Fruit fly (Drosophila melanogaster): ENCODE results near the gene Smyd3.

Gene Smyd3

dm6 chrX:2652124-2652923 lies 43.6 kb upstream of the Smyd3 start (continued):
- TF ChIP-seq kni (GFP tag; optimal IDR thresholded peaks at IDR 0.05) (no peak), CG30403 (GFP tag; optimal IDR thresholded peaks at IDR 0.05) (no peak), twi (tag; optimal IDR thresholded peaks at IDR 0.05) (no peak), CG9876 (GFP tag; optimal IDR thresholded peaks at IDR 0.05) (no peak), fu2 (GFP tag; optimal IDR thresholded peaks at IDR 0.05) (no peak), CG15011 (GFP tag; optimal IDR thresholded peaks at IDR 0.05) (no peak), CG33557 (GFP tag; optimal IDR thresholded peaks at IDR 0.05) (no peak), ATbp (GFP tag; optimal IDR thresholded peaks at IDR 0.05) (no peak), CG4820 (GFP tag; optimal IDR thresholded peaks at IDR 0.05) (peak; percentile 80), row (GFP tag; IDR thresholded peaks at IDR 0.05) (no peak), tin (GFP tag; optimal IDR thresholded peaks at IDR 0.05) (no peak), cwo (GFP tag; optimal IDR thresholded peaks at IDR 0.05) (no peak), Optix (GFP tag; IDR thresholded peaks at IDR 0.05) (no peak), gcm2 (GFP tag; optimal IDR thresholded peaks at IDR 0.05) (no peak), CG1233 (GFP tag; optimal IDR thresholded peaks at IDR 0.05) (no peak), Pdp1 (GFP tag; optimal IDR thresholded peaks at IDR 0.05) (peak in 1 of 2 experiments; percentile 100), gce (GFP tag; IDR thresholded peaks at IDR 0.05) (0 out of 3 replicates have a peak, but pooled peaks have one; percentile 11), abd-A (tag; optimal IDR thresholded peaks at IDR 0.05) (peak; percentile 49), Mrtf (GFP tag; IDR thresholded peaks at IDR 0.05) (no peak), CG31441 (GFP tag; IDR thresholded peaks at IDR 0.05) (no peak), CG17612 (GFP tag; IDR thresholded peaks at IDR 0.05) (no peak), CG4360 (GFP tag; IDR thresholded peaks at IDR 0.05) (peak; percentile 37; the same call in 1 of the 2 replicates), Hmr (GFP tag; optimal IDR thresholded peaks at IDR 0.05) (no peak), CG9817 (tag; optimal IDR thresholded peaks at IDR 0.05) (no peak), fd3F (GFP tag; optimal IDR thresholded peaks at IDR 0.05) (no peak), slbo (GFP tag; IDR thresholded peaks at IDR 0.05) (peak; percentile 44; the same call in 1 of the 2 replicates), Dfd (GFP tag; optimal IDR thresholded peaks at IDR 0.05) (no peak), NC2α (GFP tag; optimal IDR thresholded peaks at IDR 0.05) (no peak), CG8478 (optimal IDR thresholded peaks at IDR 0.05) (peak; percentile 54), chif (GFP tag; optimal IDR thresholded peaks at IDR 0.05) (no peak), HHEX (GFP tag; optimal IDR thresholded peaks at IDR 0.05) (no peak), CG1602 (GFP tag; optimal IDR thresholded peaks at IDR 0.05) (no peak), CG6689 (GFP tag; IDR thresholded peaks at IDR 0.05) (no peak), Doc3 (GFP tag; IDR thresholded peaks at IDR 0.05; ENCODE audit: partially characterized antibody) (no peak), Drgx (GFP tag; IDR thresholded peaks at IDR 0.05) (peak; percentile 71), pros (GFP tag; optimal IDR thresholded peaks at IDR 0.05) (peak; percentile 11), run (tag; optimal IDR thresholded peaks at IDR 0.05) (peak; percentile 49), dmrt11E (tag; optimal IDR thresholded peaks at IDR 0.05) (no peak), Sox102F (GFP tag; optimal IDR thresholded peaks at IDR 0.05) (no peak), Ptx1 (GFP tag; IDR thresholded peaks at IDR 0.05) (no peak), p53 (GFP tag; optimal IDR thresholded peaks at IDR 0.05) (no peak), Elba2 (GFP tag; optimal IDR thresholded peaks at IDR 0.05) (no peak), CG43689 (GFP tag; IDR thresholded peaks at IDR 0.05) (no peak), dati (GFP tag; IDR thresholded peaks at IDR 0.05) (no peak), ssp (GFP tag; IDR thresholded peaks at IDR 0.05) (no peak), CG7357 (GFP tag; IDR thresholded peaks at IDR 0.05) (no peak), CG12659 (GFP tag; optimal IDR thresholded peaks at IDR 0.05) (no peak), CG3838 (GFP tag; optimal IDR thresholded peaks at IDR 0.05) (peak; percentile 74), CG34224 (GFP tag; IDR thresholded peaks at IDR 0.05; ENCODE audit: partially characterized antibody) (peak; percentile 41; the same call in 1 of the 3 replicates), Neu2 (GFP tag; optimal IDR thresholded peaks at IDR 0.05; ENCODE audit: borderline replicate concordance) (no peak)
